Worm (Caenorhabditis elegans): Measurements from ENCODE around the gene fbxb-34.

ce11 chrII:605267-605666 is 17.6 kb downstream of the fbxb-34 start, which contains the start of gene W04H10.2:
- TF ChIP-seq lin-13 (GFP tag; optimal IDR thresholded peaks at IDR 0.05) (no peak), aly-2 (tag; optimal IDR thresholded peaks at IDR 0.05) (no peak), nhr-76 (tag; optimal IDR thresholded peaks at IDR 0.05) (no peak), rnt-1 (tag; optimal IDR thresholded peaks at IDR 0.05) (no peak), nhr-11 (tag; optimal IDR thresholded peaks at IDR 0.05) (no peak), fos-1 (tag; optimal IDR thresholded peaks at IDR 0.05) (no peak), ceh-90 (tag; optimal IDR thresholded peaks at IDR 0.05) (no peak), tbx-2 (tag; optimal IDR thresholded peaks at IDR 0.05) (no peak), nhr-12 (tag; optimal IDR thresholded peaks at IDR 0.05) (no peak), snpc-4 (tag; optimal IDR thresholded peaks at IDR 0.05) (no peak)
